Worm (Caenorhabditis elegans): ENCODE data around the gene R74.7.
A peak's percentile ranks its signal among the peaks of the same experiment; 100 is the strongest.

R74.7 gene

DNA sequence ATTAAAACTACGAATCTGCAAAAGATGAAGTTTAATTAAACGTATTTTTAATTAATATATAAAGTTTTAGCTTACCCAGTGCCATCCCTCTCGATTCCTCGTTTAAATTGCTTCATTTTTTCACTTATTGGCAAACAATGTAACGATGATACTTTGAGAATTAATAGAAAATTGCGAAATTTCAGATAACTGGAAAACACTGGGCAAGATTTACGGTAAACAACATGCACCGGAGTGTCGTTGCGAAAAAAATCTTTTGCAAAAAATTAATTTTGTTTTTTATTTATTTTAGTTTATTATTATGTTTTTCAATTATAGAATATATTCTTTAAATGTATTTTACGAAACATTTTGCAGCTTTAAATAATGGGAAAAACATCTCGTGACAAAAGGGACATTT is at the start of gene R74.7, which contains the start of gene pelo-1:
R74.7 (plus strand) TSS at position 358 of the 400 bp plus-strand sequence.
pelo-1 (minus strand) TSS at position 151 of the 400 bp plus-strand sequence.
- peak; percentile 70; the same call in 1 of the 2 replicates for TF ChIP-seq cebp-1 (GFP tag; IDR thresholded peaks at IDR 0.05)
- TF ChIP-seq cebp-1 (tag; optimal IDR thresholded peaks at IDR 0.05) = peak; percentile 95
- peak; percentile 89 for TF ChIP-seq attf-3 (GFP tag; conservative IDR thresholded peaks at IDR 0.05)
- no peak for TF ChIP-seq nhr-90 (tag; optimal IDR thresholded peaks at IDR 0.05)

DNA sequence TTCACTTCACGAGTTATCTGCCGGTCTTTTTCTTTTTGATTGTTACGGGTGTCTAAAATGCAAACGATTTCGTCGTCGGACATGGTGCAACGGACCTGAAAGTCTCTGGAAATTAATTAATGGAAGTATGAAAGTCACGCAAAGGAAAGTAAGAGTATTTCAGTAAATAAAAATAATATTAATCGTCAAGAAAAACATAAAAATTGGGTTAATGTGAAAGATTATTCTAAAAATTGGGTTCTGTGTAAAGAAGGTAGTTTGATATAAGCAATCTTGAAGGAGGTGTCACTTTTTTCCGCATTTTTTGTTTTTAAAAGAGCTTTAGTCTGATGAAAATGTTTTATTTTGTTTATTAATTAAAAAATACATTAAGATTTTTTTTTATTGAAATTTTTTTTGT is 46.9 kb upstream of the R74.7 start, which contains the start of gene C16C10.9:
C16C10.9 (minus strand) TSS at position 101 of the 400 bp plus-strand sequence.
- TF ChIP-seq efl-1 (GFP tag; optimal IDR thresholded peaks at IDR 0.05) (no peak), attf-3 (GFP tag; conservative IDR thresholded peaks at IDR 0.05) (no peak), repo-1 (tag; optimal IDR thresholded peaks at IDR 0.05) (no peak), pha-4 (tag; optimal IDR thresholded peaks at IDR 0.05) (no peak), aptf-2 (GFP tag; conservative IDR thresholded peaks at IDR 0.05) (no peak), mcd-1 (GFP tag; IDR thresholded peaks at IDR 0.05) (no peak), tbx-9 (tag; optimal IDR thresholded peaks at IDR 0.05; ENCODE audit: borderline replicate concordance) (no peak), gei-17 (GFP tag; optimal IDR thresholded peaks at IDR 0.05) (no peak), F55B11.4 (tag; optimal IDR thresholded peaks at IDR 0.05; ENCODE audit: borderline replicate concordance, insufficient read depth) (no peak), lag-1 (GFP tag; IDR thresholded peaks at IDR 0.05) (no peak), akir-1 (GFP tag; optimal IDR thresholded peaks at IDR 0.05) (no peak), chd-7 (tag; optimal IDR thresholded peaks at IDR 0.05) (no peak), ekl-4 (GFP tag; IDR thresholded peaks at IDR 0.05) (no peak)

- TF ChIP-seq B0261.1 (tag; optimal IDR thresholded peaks at IDR 0.05) = no peak
These were observed 43.3 kb upstream of the R74.7 start, which contains the start of gene C01G12.16 for ce11 chrIII:4160937-4161336. Gene C01G12.16 (plus strand): TSS chrIII:4161237.

DNA sequence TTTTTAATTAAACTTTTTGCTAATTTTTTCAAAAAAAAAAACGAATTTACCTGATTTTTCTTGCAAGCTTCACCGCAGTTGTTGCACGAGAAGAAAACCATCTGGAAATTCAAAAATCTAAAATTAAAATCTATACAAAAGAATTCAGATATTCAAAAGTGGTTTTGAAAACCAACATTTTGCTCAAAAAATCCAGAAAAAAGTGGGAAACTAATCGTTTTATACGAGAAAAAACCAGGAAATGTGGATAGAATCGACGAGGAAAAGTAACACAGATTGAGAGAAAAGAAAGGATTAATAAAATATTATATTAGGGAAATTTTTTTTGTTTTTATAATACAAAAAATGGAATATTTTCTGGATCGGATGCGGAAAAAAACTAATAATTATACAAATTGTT is 40.2 kb upstream of the R74.7 start, which contains the start of gene C16C10.8:
C16C10.8 (minus strand) TSS at position 101 of the 400 bp plus-strand sequence.
- no peak for TF ChIP-seq cebp-1 (GFP tag; IDR thresholded peaks at IDR 0.05)
- no peak for TF ChIP-seq cebp-1 (tag; optimal IDR thresholded peaks at IDR 0.05)
- TF ChIP-seq dpff-1 (tag; optimal IDR thresholded peaks at IDR 0.05) = no peak

ce11 chrIII:4166745-4167144 is 37.5 kb upstream of the R74.7 start, which contains the start of gene rnf-5:
Gene rnf-5 (minus strand): TSS chrIII:4166845.
- TF ChIP-seq lin-40 (tag; optimal IDR thresholded peaks at IDR 0.05) (no peak), hlh-26 (GFP tag; conservative IDR thresholded peaks at IDR 0.05) (no peak), nhr-179 (tag; optimal IDR thresholded peaks at IDR 0.05) (no peak), mcd-1 (GFP tag; IDR thresholded peaks at IDR 0.05) (no peak), B0019.2 (GFP tag; conservative IDR thresholded peaks at IDR 0.05) (no peak), egl-18 (GFP tag; IDR thresholded peaks at IDR 0.05) (no peak), rcor-1 (GFP tag; IDR thresholded peaks at IDR 0.05) (no peak), pha-4 (tag; optimal IDR thresholded peaks at IDR 0.05) (no peak), unc-130 (GFP tag; optimal IDR thresholded peaks at IDR 0.05) (no peak)

DNA sequence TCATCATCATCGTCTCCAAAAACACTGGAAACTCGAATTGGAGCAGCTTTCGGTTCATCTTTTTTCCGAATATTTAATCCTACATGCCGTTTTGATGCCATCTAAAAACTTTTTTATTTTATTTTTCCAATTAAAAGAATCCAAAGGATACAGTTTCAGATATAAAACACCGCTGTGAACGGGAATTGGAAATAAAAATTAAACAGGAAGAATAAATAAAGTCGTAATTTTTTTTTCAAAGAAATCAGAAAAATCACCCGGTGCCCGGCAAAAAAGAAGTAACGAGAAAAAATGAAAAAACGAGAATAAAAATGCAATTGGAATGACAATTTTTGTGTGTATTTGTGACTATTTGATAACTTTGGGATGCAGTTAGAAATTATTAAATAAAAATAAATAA is 35.6 kb upstream of the R74.7 start, which contains the start of gene ccdc-55:
ccdc-55 (minus strand) TSS at position 101 of the 400 bp plus-strand sequence.
- TF ChIP-seq F10E7.11 (tag; optimal IDR thresholded peaks at IDR 0.05) (no peak), egl-18 (GFP tag; IDR thresholded peaks at IDR 0.05) (no peak), nhr-80 (tag; optimal IDR thresholded peaks at IDR 0.05) (no peak), mcd-1 (GFP tag; IDR thresholded peaks at IDR 0.05) (no peak), nhr-120 (GFP tag; IDR thresholded peaks at IDR 0.05) (no peak), zim-3 (tag; optimal IDR thresholded peaks at IDR 0.05) (no peak), nhr-27 (tag; optimal IDR thresholded peaks at IDR 0.05) (no peak), C06A6.2 (GFP tag; conservative IDR thresholded peaks at IDR 0.05) (no peak), F57C9.4 (tag; optimal IDR thresholded peaks at IDR 0.05) (no peak)

Measured in whole organism, young adult.